Fruit fly (Drosophila melanogaster) whole organism, embryonic: ENCODE measurements around the gene CG17140.

Experiments
- Atf6 ChIP-seq: fragments of 200-800 bp; sonication (Bioruptor generic); IDR thresholded peaks from 2 replicates; pipeline ENCODE4 v1.3.6; 2022; ENCODE audit warnings: missing biosample characterization, missing genetic modification characterization
- B-H1 ChIP-seq: fragments of 200-800 bp; sonication (Bioruptor generic); IDR thresholded peaks from 3 replicates; pipeline ENCODE4 v1.3.6; 2022; ENCODE audit warnings: missing biosample characterization, missing genetic modification characterization
- BEAF-32 ChIP-seq: fragments of 200-800 bp; sonication (Bioruptor generic); optimal IDR thresholded peaks from 3 replicates; lab custom pipeline; 2017; ENCODE audit warnings: missing biosample characterization, missing genetic modification characterization, mild to moderate bottlenecking, moderate library complexity, missing genetic modification reagents
- Blimp-1 ChIP-seq: fragments of 200-800 bp; sonication (Bioruptor generic); optimal IDR thresholded peaks from 3 replicates; lab custom pipeline; 2018; ENCODE audit warnings: missing biosample characterization, missing genetic modification characterization, mild to moderate bottlenecking, moderate library complexity, missing genetic modification reagents
- CG10321 ChIP-seq: fragments of 200-800 bp; sonication (Bioruptor generic); IDR thresholded peaks from 2 replicates; pipeline ENCODE4 v1.3.6; 2022; ENCODE audit warnings: missing biosample characterization, missing genetic modification characterization
- CG10543 ChIP-seq: fragments of 200-800 bp; sonication (Bioruptor generic); optimal IDR thresholded peaks from 3 replicates; lab custom pipeline; 2017; ENCODE audit warnings: missing biosample characterization, mild to moderate bottlenecking, missing genetic modification characterization, moderate library complexity
- CG11085 ChIP-seq: fragments of 200-800 bp; sonication (Bioruptor generic); IDR thresholded peaks from 2 replicates; pipeline ENCODE4 v1.3.6; 2022; ENCODE audit warnings: missing biosample characterization, missing genetic modification characterization
- CG11093 ChIP-seq: fragments of 200-800 bp; sonication (Bioruptor generic); IDR thresholded peaks from 3 replicates; pipeline ENCODE4 v1.3.6; 2022; ENCODE audit warnings: missing biosample characterization, missing genetic modification characterization
- CG12155 ChIP-seq: fragments of 200-800 bp; sonication (Bioruptor generic); optimal IDR thresholded peaks from 3 replicates; lab custom pipeline; 2016; ENCODE audit warnings: missing biosample characterization, missing genetic modification characterization
- CG12236 ChIP-seq: fragments of 200-800 bp; sonication (Bioruptor generic); optimal IDR thresholded peaks from 2 replicates; lab custom pipeline; 2016; ENCODE audit warnings: missing biosample characterization, missing genetic modification characterization
- CG13775 ChIP-seq: fragments of 200-800 bp; sonication (Bioruptor generic); optimal IDR thresholded peaks from 3 replicates; lab custom pipeline; 2017; ENCODE audit warnings: missing biosample characterization, mild to moderate bottlenecking, missing genetic modification characterization
- CG14014 ChIP-seq: fragments of 200-800 bp; sonication (Bioruptor generic); IDR thresholded peaks from 2 replicates; pipeline ENCODE4 v1.3.6; 2022; ENCODE audit warnings: missing biosample characterization, missing genetic modification characterization
- CG14710 ChIP-seq: fragments of 200-800 bp; sonication (Bioruptor generic); optimal IDR thresholded peaks from 3 replicates; lab custom pipeline; 2019; ENCODE audit warnings: missing biosample characterization, mild to moderate bottlenecking, missing genetic modification characterization, moderate library complexity
- CG15479 ChIP-seq: fragments of 200-800 bp; sonication (Bioruptor generic); optimal IDR thresholded peaks from 3 replicates; lab custom pipeline; 2019; ENCODE audit warnings: missing biosample characterization, mild to moderate bottlenecking, missing genetic modification characterization, moderate library complexity
- CG1602 ChIP-seq: fragments of 200-800 bp; sonication (Bioruptor generic); optimal IDR thresholded peaks from 3 replicates; lab custom pipeline; 2016; ENCODE audit warnings: missing biosample characterization, missing genetic modification characterization
- CG30020 ChIP-seq: fragments of 200-800 bp; optimal IDR thresholded peaks from 2 replicates; lab custom pipeline; 2019; ENCODE audit warnings: missing biosample characterization, mild to moderate bottlenecking, missing genetic modification characterization, moderate library complexity
- CG42726 ChIP-seq: fragments of 200-800 bp; sonication (Bioruptor generic); IDR thresholded peaks from 2 replicates; pipeline ENCODE4 v1.3.6; 2022; ENCODE audit warnings: missing biosample characterization, missing genetic modification characterization; ENCODE audit not compliant: partially characterized antibody
- CG4328 ChIP-seq: fragments of 200-800 bp; sonication (Bioruptor generic); optimal IDR thresholded peaks from 3 replicates; lab custom pipeline; 2017; ENCODE audit warnings: missing biosample characterization, missing genetic modification reagents, missing genetic modification characterization
- CG6254 ChIP-seq: fragments of 200-800 bp; sonication (Bioruptor generic); optimal IDR thresholded peaks from 3 replicates; lab custom pipeline; 2017; ENCODE audit warnings: mild to moderate bottlenecking, missing biosample characterization, missing genetic modification reagents, missing genetic modification characterization
- CG7357 ChIP-seq: fragments of 200-800 bp; sonication (Bioruptor generic); IDR thresholded peaks from 3 replicates; pipeline ENCODE4 v1.3.6; 2022; ENCODE audit warnings: missing biosample characterization, missing genetic modification characterization
- CG7928 ChIP-seq: fragments of 200-800 bp; sonication (Bioruptor generic); optimal IDR thresholded peaks from 2 replicates; lab custom pipeline; 2017; ENCODE audit warnings: missing biosample characterization, mild to moderate bottlenecking, missing genetic modification characterization
- CG9797 ChIP-seq: fragments of 200-800 bp; sonication (Bioruptor generic); optimal IDR thresholded peaks from 3 replicates; lab custom pipeline; 2018; ENCODE audit warnings: missing biosample characterization, mild to moderate bottlenecking, missing genetic modification characterization
- D19B ChIP-seq: fragments of 200-800 bp; sonication (Bioruptor generic); optimal IDR thresholded peaks from 2 replicates; lab custom pipeline; 2017; ENCODE audit warnings: missing biosample characterization, mild to moderate bottlenecking, missing genetic modification characterization
- Dad ChIP-seq: fragments of 200-800 bp; sonication (Bioruptor generic); optimal IDR thresholded peaks from 3 replicates; lab custom pipeline; 2016; ENCODE audit warnings: missing biosample characterization, missing genetic modification characterization
- Dek ChIP-seq: fragments of 200-800 bp; sonication (Bioruptor generic); optimal IDR thresholded peaks from 3 replicates; lab custom pipeline; 2019; ENCODE audit warnings: missing biosample characterization, mild to moderate bottlenecking, missing genetic modification characterization, moderate library complexity
- Dip3 ChIP-seq: fragments of 200-800 bp; sonication (Bioruptor generic); optimal IDR thresholded peaks from 3 replicates; lab custom pipeline; 2016; ENCODE audit warnings: missing biosample characterization, missing genetic modification characterization
- Doc2 ChIP-seq: fragments of 200-800 bp; sonication (Bioruptor generic); IDR thresholded peaks from 2 replicates; pipeline ENCODE4 v1.3.6; 2022; ENCODE audit warnings: missing biosample characterization, missing genetic modification characterization
- E2f1 ChIP-seq: fragments of 200-800 bp; sonication (Bioruptor generic); IDR thresholded peaks from 2 replicates; pipeline ENCODE4 v1.3.6; 2022; ENCODE audit warnings: missing biosample characterization, missing genetic modification characterization
- HLHmδ ChIP-seq: fragments of 200-800 bp; sonication (Bioruptor generic); optimal IDR thresholded peaks from 2 replicates; lab custom pipeline; 2018; ENCODE audit warnings: missing biosample characterization, mild to moderate bottlenecking, missing genetic modification characterization, moderate library complexity
- HmgD ChIP-seq: fragments of 200-800 bp; sonication (Bioruptor generic); optimal IDR thresholded peaks from 3 replicates; lab custom pipeline; 2016; ENCODE audit warnings: missing biosample characterization, missing genetic modification characterization
- Meics ChIP-seq: fragments of 200-800 bp; sonication (Bioruptor generic); optimal IDR thresholded peaks from 2 replicates; lab custom pipeline; 2017; ENCODE audit warnings: missing biosample characterization, mild to moderate bottlenecking, missing genetic modification characterization
- NfI ChIP-seq: fragments of 200-800 bp; sonication (Bioruptor generic); optimal IDR thresholded peaks from 3 replicates; lab custom pipeline; 2018; ENCODE audit warnings: missing biosample characterization, mild to moderate bottlenecking, missing genetic modification characterization, moderate library complexity
- Ravus ChIP-seq: fragments of 200-800 bp; sonication (Bioruptor generic); IDR thresholded peaks from 2 replicates; pipeline ENCODE4 v1.3.6; 2022; ENCODE audit warnings: missing biosample characterization, missing genetic modification characterization
- Sox100B ChIP-seq: fragments of 200-800 bp; sonication (Bioruptor generic); optimal IDR thresholded peaks from 3 replicates; lab custom pipeline; 2018; ENCODE audit warnings: missing biosample characterization, mild to moderate bottlenecking, missing genetic modification characterization
- Sox102F ChIP-seq: fragments of 200-800 bp; sonication (Bioruptor generic); optimal IDR thresholded peaks from 2 replicates; lab custom pipeline; 2018; ENCODE audit warnings: missing biosample characterization, mild to moderate bottlenecking, missing genetic modification characterization, moderate library complexity
- TFAM ChIP-seq: fragments of 200-800 bp; sonication (Bioruptor generic); optimal IDR thresholded peaks from 2 replicates; lab custom pipeline; 2017; ENCODE audit warnings: missing biosample characterization, missing genetic modification characterization, inconsistent platforms
- Usf ChIP-seq: fragments of 200-800 bp; sonication (Bioruptor generic); optimal IDR thresholded peaks from 2 replicates; lab custom pipeline; 2017; ENCODE audit warnings: missing genotype, missing biosample characterization, missing genetic modification characterization
- Vsx1 ChIP-seq: fragments of 200-800 bp; sonication (Bioruptor generic); optimal IDR thresholded peaks from 2 replicates; lab custom pipeline; 2017; ENCODE audit warnings: missing biosample characterization, mild to moderate bottlenecking, missing genetic modification characterization, missing genetic modification reagents
- btn ChIP-seq: fragments of 200-800 bp; sonication (Bioruptor generic); optimal IDR thresholded peaks from 2 replicates; lab custom pipeline; 2016; ENCODE audit warnings: missing biosample characterization, missing genetic modification characterization
- caup ChIP-seq: fragments of 200-800 bp; sonication (Bioruptor generic); optimal IDR thresholded peaks from 3 replicates; lab custom pipeline; 2017; ENCODE audit warnings: missing biosample characterization, mild to moderate bottlenecking, missing genetic modification characterization, moderate library complexity; ENCODE audit not compliant: severe bottlenecking
- chinmo ChIP-seq: fragments of 200-800 bp; sonication (Bioruptor generic); IDR thresholded peaks from 4 replicates; pipeline ENCODE4 v1.3.6; 2022; ENCODE audit warnings: missing biosample characterization, missing genetic modification characterization; ENCODE audit not compliant: partially characterized antibody
- dm ChIP-seq: fragments of 200-800 bp; sonication (Bioruptor generic); optimal IDR thresholded peaks from 3 replicates; lab custom pipeline; 2016; ENCODE audit warnings: missing biosample characterization, missing genetic modification characterization
- grau ChIP-seq: fragments of 200-800 bp; optimal IDR thresholded peaks from 3 replicates; lab custom pipeline; 2019; ENCODE audit warnings: missing biosample characterization, mild to moderate bottlenecking, missing genetic modification characterization, moderate library complexity
- hbn ChIP-seq: fragments of 200-800 bp; sonication (Bioruptor generic); IDR thresholded peaks from 2 replicates; pipeline ENCODE4 v1.3.6; 2022; ENCODE audit warnings: missing biosample characterization, missing genetic modification characterization; ENCODE audit not compliant: partially characterized antibody
- kah ChIP-seq: fragments of 200-800 bp; sonication (Bioruptor generic); optimal IDR thresholded peaks from 2 replicates; lab custom pipeline; 2018; ENCODE audit warnings: missing biosample characterization, mild to moderate bottlenecking, missing genetic modification characterization
- kni ChIP-seq: fragments of 200-800 bp; sonication (Bioruptor generic); optimal IDR thresholded peaks from 3 replicates; lab custom pipeline; 2017; ENCODE audit warnings: mild to moderate bottlenecking, missing biosample characterization, missing genetic modification reagents, missing genetic modification characterization
- lola ChIP-seq, 3 experiments: fragments of >200 bp in 2 of 3; fragments of 200-800 bp in 1 of 3; sonication (Bioruptor generic) in 1 of 3; optimal IDR thresholded peaks; 2 replicates each; lab custom pipeline; 2017 to 2019; ENCODE audit warnings: missing biosample characterization in 3 of 3, missing genetic modification characterization in 3 of 3, mild to moderate bottlenecking in 1 of 3, moderate library complexity in 1 of 3
- pb ChIP-seq: fragments of 200-800 bp; sonication (Bioruptor generic); optimal IDR thresholded peaks from 3 replicates; lab custom pipeline; 2016; ENCODE audit warnings: missing biosample characterization, missing genetic modification characterization
- shn ChIP-seq: fragments of 200-800 bp; sonication (Bioruptor generic); optimal IDR thresholded peaks from 3 replicates; lab custom pipeline; 2016; ENCODE audit warnings: missing biosample characterization, missing genetic modification characterization

CG17140 gene

DNA sequence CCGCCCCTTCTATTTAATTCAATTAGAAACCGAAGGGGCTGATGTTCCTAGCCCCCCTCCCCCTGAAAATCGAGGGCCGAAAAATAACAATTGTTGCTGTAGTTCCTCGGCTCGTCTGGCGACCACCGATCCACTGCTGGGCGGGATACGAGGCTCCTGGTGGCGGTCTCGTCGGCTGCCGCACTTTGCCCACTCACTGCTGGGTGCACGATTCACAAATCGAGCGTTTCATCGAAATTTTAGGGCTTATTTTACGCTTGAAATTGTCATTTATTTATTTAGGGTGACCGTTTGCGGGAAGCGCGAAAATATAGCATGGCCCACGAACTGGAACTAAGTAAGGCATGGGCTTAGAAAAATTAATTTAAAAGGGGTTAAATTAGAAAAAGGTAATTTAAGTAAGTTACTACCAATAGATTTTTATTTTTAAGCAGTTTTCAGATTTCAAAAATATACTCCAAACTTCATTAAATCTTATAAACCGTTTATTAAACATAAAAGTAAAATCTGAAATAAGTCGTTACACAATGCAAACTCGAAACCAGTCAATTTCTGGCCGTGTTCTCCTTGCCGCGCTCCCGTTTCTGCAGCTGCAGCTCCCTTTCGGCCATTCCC lies 11.0 kb upstream of the CG17140 start, which contains the start of gene Dnz1 (continued):
- TF ChIP-seq CG9797: peak; percentile 50
- TF ChIP-seq Meics (GFP tag; lab: Kevin White, UChicago): peak; percentile 53
- TF ChIP-seq shn (GFP tag; lab: Kevin White, UChicago): no peak
- peak; percentile 22 for TF ChIP-seq Blimp-1
- peak; percentile 32 for TF ChIP-seq Dip3 (GFP tag; lab: Kevin White, UChicago)
- TF ChIP-seq E2f1 (GFP tag; lab: Robert Waterston, UW): 0 out of 2 replicates have a peak, but pooled peaks have one; percentile 20
- TF ChIP-seq BEAF-32 (GFP tag; lab: Kevin White, UChicago): peak; percentile 5
- TF ChIP-seq CG14014 (GFP tag; lab: Robert Waterston, UW): peak; percentile 77
- TF ChIP-seq TFAM (GFP tag; lab: Kevin White, UChicago): no peak
- peak; percentile 14 for TF ChIP-seq CG30020
- no peak for TF ChIP-seq Doc2 (GFP tag; lab: Robert Waterston, UW)
- TF ChIP-seq grau (tag; lab: Kevin White, UChicago): peak; percentile 58
- TF ChIP-seq CG11085 (GFP tag; lab: Robert Waterston, UW): no peak
- peak; percentile 48 for TF ChIP-seq Sox102F (GFP tag; lab: Kevin White, UChicago)
- no peak for TF ChIP-seq CG10321 (GFP tag; lab: Robert Waterston, UW)
- no peak for TF ChIP-seq Usf (GFP tag; lab: Kevin White, UChicago)
- no peak for TF ChIP-seq HLHmδ (GFP tag; lab: Kevin White, UChicago)
- TF ChIP-seq CG1602 (GFP tag; lab: Kevin White, UChicago): peak; percentile 20
- no peak for TF ChIP-seq CG42726 (GFP tag; lab: Robert Waterston, UW)
- peak; percentile 19; the same call in 1 of the 3 replicates for TF ChIP-seq B-H1 (GFP tag; lab: Robert Waterston, UW)
- TF ChIP-seq CG12236: no peak
- no peak for TF ChIP-seq btn (GFP tag; lab: Kevin White, UChicago)
- TF ChIP-seq Ravus: no peak
- TF ChIP-seq lola (GFP tag; optimal IDR thresholded peaks at IDR 0.05; lab: Kevin White, UChicago): no peak
- no peak for TF ChIP-seq Vsx1 (GFP tag; lab: Kevin White, UChicago)
- TF ChIP-seq CG11093 (GFP tag; lab: Robert Waterston, UW): no peak
- peak; percentile 43 for TF ChIP-seq CG14710 (tag; lab: Kevin White, UChicago)
- TF ChIP-seq NfI (GFP tag; lab: Kevin White, UChicago): peak; percentile 37
- TF ChIP-seq Atf6: peak; percentile 43; the same call in 1 of the 2 replicates
- no peak for TF ChIP-seq HmgD (GFP tag; lab: Kevin White, UChicago)
- no peak for TF ChIP-seq dm
- TF ChIP-seq D19B (GFP tag; lab: Kevin White, UChicago): no peak
- peak; percentile 33 for TF ChIP-seq Sox100B
- peak; percentile 8 for TF ChIP-seq CG10543
- TF ChIP-seq CG7357: no peak
- TF ChIP-seq Dek (tag; lab: Kevin White, UChicago): peak; percentile 39
- TF ChIP-seq kah (GFP tag; lab: Kevin White, UChicago): no peak
- no peak for TF ChIP-seq pb (GFP tag; lab: Kevin White, UChicago)
- peak; percentile 56 for TF ChIP-seq CG12155
- no peak for TF ChIP-seq kni (GFP tag; lab: Kevin White, UChicago)
- TF ChIP-seq CG6254: no peak
- TF ChIP-seq CG7928 (GFP tag; lab: Kevin White, UChicago): peak; percentile 34
- TF ChIP-seq hbn (GFP tag; lab: Robert Waterston, UW): no peak
- TF ChIP-seq chinmo (GFP tag; lab: Robert Waterston, UW): no peak
- TF ChIP-seq caup (GFP tag; lab: Kevin White, UChicago): peak; percentile 45
- no peak for TF ChIP-seq Dad (GFP tag; lab: Kevin White, UChicago)
- TF ChIP-seq CG13775 (GFP tag; lab: Kevin White, UChicago): peak; percentile 31
- TF ChIP-seq CG4328: peak; percentile 16
- TF ChIP-seq CG15479 (GFP tag; lab: Kevin White, UChicago): no peak
